Fruit fly (Drosophila melanogaster) ovary, adult (tissue): ENCODE measurements around the gene CG32379.

Experiments
- CG17801 ChIP-seq: fragments of 200-800 bp; optimal IDR thresholded peaks from 2 replicates; lab custom pipeline; 2019; ENCODE audit warnings: missing biosample characterization, mild to moderate bottlenecking, missing genetic modification characterization, moderate library complexity; ENCODE audit not compliant: partially characterized antibody

The CG32379 gene

dm6 chr3L:7437366-7437765 lies 41.2 kb downstream of the CG32379 start, which contains the start of gene CG14835:
TSS of gene CG14835 (minus strand) at chr3L:7437466.
- no peak for TF ChIP-seq CG17801 (GFP tag; lab: Kevin White, UChicago)

- TF ChIP-seq CG17801 (GFP tag; lab: Kevin White, UChicago) = no peak
Measured at dm6 chr3L:7439305-7439704, 43.1 kb downstream of the CG32379 start, which contains the start of gene sphinx1. TSS of gene sphinx1 (minus strand) at chr3L:7439405.

dm6 chr3L:7440633-7441032 lies 44.5 kb downstream of the CG32379 start, which contains the start of gene sphinx2:
TSS of gene sphinx2 (minus strand) at chr3L:7440733.
- no peak for TF ChIP-seq CG17801 (GFP tag; lab: Kevin White, UChicago)
